Worm (Caenorhabditis elegans) whole organism, L4 larva: ENCODE results near the gene C31C9.6.

Experiments
- F10B5.3 ChIP-seq: sonication (generic microtip); optimal IDR thresholded peaks from 2 replicates; lab custom pipeline; 2016; ENCODE audit warnings: mild to moderate bottlenecking, missing genetic modification characterization, missing compliant biosample characterization
- T26A8.4 ChIP-seq: fragments of 200-800 bp; sonication (Bioruptor generic); IDR thresholded peaks from 2 replicates; pipeline ENCODE4 v1.3.6; 2022; ENCODE audit warnings: missing genetic modification characterization, missing compliant biosample characterization
- aha-1 ChIP-seq: fragments of 150-350 bp; peaks from one replicate; lab custom pipeline; 2014; ENCODE audit warnings: missing biosample characterization, missing genetic modification characterization
- aly-2 ChIP-seq: sonication (generic microtip); optimal IDR thresholded peaks from 2 replicates; lab custom pipeline; 2018; ENCODE audit warnings: missing biosample characterization, missing genetic modification characterization
- ceh-44 ChIP-seq: fragments of 200-800 bp; sonication (Bioruptor generic); IDR thresholded peaks from 2 replicates; pipeline ENCODE4 v1.3.6; 2022; ENCODE audit warnings: missing genetic modification reagents, missing genetic modification characterization, missing compliant biosample characterization
- ceh-62 ChIP-seq: sonication (generic microtip); optimal IDR thresholded peaks from 2 replicates; lab custom pipeline; 2017; ENCODE audit warnings: missing biosample characterization, missing genetic modification characterization
- ctbp-1 ChIP-seq: fragments of 200-800 bp; sonication (Bioruptor generic); IDR thresholded peaks from 2 replicates; pipeline ENCODE4 v1.3.6; 2022; ENCODE audit warnings: missing genetic modification reagents, missing genetic modification characterization, missing compliant biosample characterization
- daf-16 ChIP-seq, 3 experiments: sonication (generic microtip); optimal IDR thresholded peaks; 2 replicates each; lab custom pipeline; 2016 to 2017; ENCODE audit warnings: missing genetic modification characterization in 3 of 3, missing genetic modification reagents in 3 of 3, mild to moderate bottlenecking in 2 of 3, missing compliant biosample characterization in 2 of 3, missing biosample characterization in 1 of 3, moderate library complexity in 1 of 3
- dmd-6 ChIP-seq: fragments of 200-800 bp; sonication (Bioruptor generic); IDR thresholded peaks from 2 replicates; pipeline ENCODE4 v1.3.6; 2022; ENCODE audit warnings: missing genetic modification reagents, missing genetic modification characterization, missing compliant biosample characterization
- dmd-8 ChIP-seq: fragments of 200-800 bp; sonication (Bioruptor generic); IDR thresholded peaks from 2 replicates; pipeline ENCODE4 v1.3.6; 2022; ENCODE audit warnings: missing genetic modification characterization, missing compliant biosample characterization
- dmd-9 ChIP-seq: fragments of 200-800 bp; sonication (Bioruptor generic); IDR thresholded peaks from 2 replicates; pipeline ENCODE4 v1.3.6; 2022; ENCODE audit warnings: missing genetic modification reagents, missing genetic modification characterization, missing compliant biosample characterization
- dve-1 ChIP-seq: sonication (generic microtip); optimal IDR thresholded peaks from 2 replicates; lab custom pipeline; 2017; ENCODE audit warnings: antibody characterized with exemption, mild to moderate bottlenecking, missing genetic modification characterization, missing compliant biosample characterization; ENCODE audit not compliant: insufficient read depth
- hif-1 ChIP-seq, 2 experiments: sonication (generic microtip); optimal IDR thresholded peaks; 2 replicates each; lab custom pipeline; 2016 to 2017; ENCODE audit warnings: missing compliant biosample characterization in 2 of 2, missing genetic modification characterization in 2 of 2, missing genetic modification reagents in 2 of 2, missing genotype in 2 of 2, mild to moderate bottlenecking in 1 of 2
- hlh-11 ChIP-seq: fragments of 200-800 bp; sonication (Bioruptor generic); optimal IDR thresholded peaks from 2 replicates; lab custom pipeline; 2018; ENCODE audit warnings: mild to moderate bottlenecking, missing genetic modification characterization, missing compliant biosample characterization
- hlh-30 ChIP-seq: sonication (generic microtip); optimal IDR thresholded peaks from 2 replicates; lab custom pipeline; 2017; ENCODE audit warnings: antibody characterized with exemption, mild to moderate bottlenecking, missing genetic modification characterization, missing compliant biosample characterization; ENCODE audit not compliant: insufficient read depth
- jun-1 ChIP-seq: fragments of 150-350 bp; optimal IDR thresholded peaks from 2 replicates; lab custom pipeline; 2014; ENCODE audit warnings: missing biosample characterization, missing genetic modification reagents, missing genetic modification characterization
- lin-1 ChIP-seq: fragments of 200-800 bp; sonication (Bioruptor generic); IDR thresholded peaks from 2 replicates; pipeline ENCODE4 v1.3.6; 2022; ENCODE audit warnings: missing genetic modification reagents, missing genetic modification characterization, missing compliant biosample characterization
- lin-13 ChIP-seq: fragments of 150-350 bp; optimal IDR thresholded peaks from 2 replicates; lab custom pipeline; 2014; ENCODE audit warnings: missing biosample characterization, missing genetic modification reagents, missing genetic modification characterization
- lin-15B ChIP-seq: fragments of 150-350 bp; sonication (generic microtip); optimal IDR thresholded peaks from 3 replicates; lab custom pipeline; 2014; ENCODE audit warnings: missing biosample characterization, missing genetic modification characterization
- lin-39 ChIP-seq: fragments of 150-350 bp; optimal IDR thresholded peaks from 2 replicates; lab custom pipeline; 2014; ENCODE audit warnings: missing biosample characterization, missing genetic modification reagents, missing genetic modification characterization
- mdl-1 ChIP-seq, 2 experiments: fragments of 150-350 bp in 1 of 2; sonication (generic microtip) in 1 of 2; optimal IDR thresholded peaks; 2 replicates each; lab custom pipeline; 2014 to 2017; ENCODE audit warnings: missing biosample characterization in 2 of 2, missing genetic modification characterization in 2 of 2
- mes-2 ChIP-seq: sonication (generic microtip); optimal IDR thresholded peaks from 2 replicates; lab custom pipeline; 2016; ENCODE audit warnings: missing genotype, mild to moderate bottlenecking, missing genetic modification characterization, missing compliant biosample characterization; ENCODE audit not compliant: poor library complexity, severe bottlenecking
- mxl-2 ChIP-seq: fragments of 200-800 bp; sonication (Bioruptor generic); conservative IDR thresholded peaks from 2 replicates; pipeline ENCODE4 v1.3.6; 2022; ENCODE audit warnings: missing genetic modification reagents, missing genetic modification characterization, missing compliant biosample characterization
- mxl-3 ChIP-seq: fragments of 200-800 bp; sonication (Bioruptor generic); optimal IDR thresholded peaks from 2 replicates; lab custom pipeline; 2018; ENCODE audit warnings: mild to moderate bottlenecking, missing genetic modification characterization, missing compliant biosample characterization
- nhr-10 ChIP-seq: fragments of 150-350 bp; optimal IDR thresholded peaks from 2 replicates; lab custom pipeline; 2014; ENCODE audit warnings: missing biosample characterization, missing genetic modification characterization
- nhr-102 ChIP-seq: sonication (generic microtip); optimal IDR thresholded peaks from 2 replicates; lab custom pipeline; 2016; ENCODE audit warnings: mild to moderate bottlenecking, missing genetic modification characterization, moderate library complexity, missing compliant biosample characterization
- nhr-11 ChIP-seq: fragments of 150-350 bp; optimal IDR thresholded peaks from 2 replicates; lab custom pipeline; 2014; ENCODE audit warnings: missing biosample characterization, missing genetic modification characterization
- nhr-28 ChIP-seq: fragments of 150-350 bp; optimal IDR thresholded peaks from 2 replicates; lab custom pipeline; 2014; ENCODE audit warnings: missing biosample characterization, missing genetic modification characterization
- nhr-42 ChIP-seq: fragments of 200-800 bp; sonication (Bioruptor generic); IDR thresholded peaks from 2 replicates; pipeline ENCODE4 v1.3.6; 2022; ENCODE audit warnings: missing genetic modification characterization, missing compliant biosample characterization
- nhr-48 ChIP-seq: sonication (generic microtip); optimal IDR thresholded peaks from 2 replicates; lab custom pipeline; 2016; ENCODE audit warnings: mild to moderate bottlenecking, missing genetic modification characterization, missing compliant biosample characterization
- nhr-77 ChIP-seq: fragments of 150-350 bp; optimal IDR thresholded peaks from 2 replicates; lab custom pipeline; 2014; ENCODE audit warnings: missing biosample characterization, missing genetic modification characterization
- unc-39 ChIP-seq: sonication (generic microtip); optimal IDR thresholded peaks from 2 replicates; lab custom pipeline; 2017; ENCODE audit warnings: missing biosample characterization, missing genetic modification characterization
- unc-62 ChIP-seq, 3 experiments: fragments of 150-350 bp in 1 of 3; sonication (generic microtip); optimal IDR thresholded peaks in 2 of 3; peaks in 1 of 3; 1 replicate in 1 of 3; 2 replicates in 2 of 3; lab custom pipeline; 2014 to 2017; ENCODE audit warnings: missing biosample characterization in 3 of 3, missing genetic modification characterization in 3 of 3, missing genetic modification reagents in 3 of 3, missing genotype in 1 of 3
- ztf-11 ChIP-seq: fragments of 150-350 bp; optimal IDR thresholded peaks from 2 replicates; lab custom pipeline; 2014; ENCODE audit warnings: missing biosample characterization, missing genetic modification characterization

The C31C9.6 gene

DNA sequence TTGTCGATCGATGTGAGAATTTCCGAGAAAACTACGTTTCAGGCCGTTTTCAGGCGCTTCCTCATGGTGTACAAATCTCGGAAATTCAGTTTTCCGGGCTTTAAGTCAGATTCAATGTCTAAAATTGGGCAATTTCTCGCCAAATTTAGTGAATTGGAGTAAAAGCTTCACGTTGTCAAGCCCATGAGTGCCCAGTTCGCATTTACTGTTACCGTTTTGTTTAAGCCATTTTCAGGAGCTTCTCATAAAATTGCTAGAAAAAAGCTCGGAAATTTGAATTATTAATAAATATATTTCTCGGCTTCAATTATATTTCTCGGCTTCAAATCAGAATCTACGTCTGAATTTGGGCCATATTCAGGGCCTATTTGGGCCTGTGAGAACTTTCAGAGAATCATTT is 16.0 kb upstream of the C31C9.6 start:
- TF ChIP-seq lin-13 (no peak), aha-1 (tag; lab: Kevin White, UChicago) (peak; percentile 92)
- TF ChIP-seq, all 104 proteins: peak for 1

DNA sequence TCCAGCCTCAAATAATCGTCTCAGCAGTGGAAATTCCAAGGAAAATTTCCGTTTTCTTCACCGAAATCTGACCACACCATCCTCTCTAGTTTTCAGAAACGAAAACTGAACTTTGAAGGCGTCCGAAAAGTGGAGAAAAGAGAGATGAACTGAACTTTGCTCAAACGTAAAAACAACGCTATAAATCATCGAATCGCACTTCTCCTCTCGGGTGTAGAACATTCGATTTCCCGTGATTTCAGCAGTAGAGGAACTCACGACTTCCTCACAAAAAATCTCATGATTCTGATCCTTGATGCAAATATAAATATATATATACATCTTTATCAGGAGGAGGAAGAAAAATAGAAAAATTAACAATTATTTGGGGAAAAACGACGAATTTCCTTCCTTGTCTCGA is 13.3 kb upstream of the C31C9.6 start:
- TF ChIP-seq ctbp-1, result no peak
- TF ChIP-seq nhr-28 (tag; lab: Kevin White, UChicago), result peak; percentile 15
- TF ChIP-seq hlh-11 (tag; lab: Kevin White, UChicago), result no peak
- TF ChIP-seq hlh-30, result peak; percentile 50
- TF ChIP-seq nhr-10 (tag; lab: Kevin White, UChicago), result no peak
- no peak for TF ChIP-seq lin-15B (tag; lab: Kevin White, UChicago)
- no peak for TF ChIP-seq aly-2 (tag; lab: Kevin White, UChicago)
- TF ChIP-seq mdl-1 (tag; optimal IDR thresholded peaks at IDR 0.05; lab: Kevin White, UChicago), result peak in 1 of 2 experiments; percentile 11

DNA sequence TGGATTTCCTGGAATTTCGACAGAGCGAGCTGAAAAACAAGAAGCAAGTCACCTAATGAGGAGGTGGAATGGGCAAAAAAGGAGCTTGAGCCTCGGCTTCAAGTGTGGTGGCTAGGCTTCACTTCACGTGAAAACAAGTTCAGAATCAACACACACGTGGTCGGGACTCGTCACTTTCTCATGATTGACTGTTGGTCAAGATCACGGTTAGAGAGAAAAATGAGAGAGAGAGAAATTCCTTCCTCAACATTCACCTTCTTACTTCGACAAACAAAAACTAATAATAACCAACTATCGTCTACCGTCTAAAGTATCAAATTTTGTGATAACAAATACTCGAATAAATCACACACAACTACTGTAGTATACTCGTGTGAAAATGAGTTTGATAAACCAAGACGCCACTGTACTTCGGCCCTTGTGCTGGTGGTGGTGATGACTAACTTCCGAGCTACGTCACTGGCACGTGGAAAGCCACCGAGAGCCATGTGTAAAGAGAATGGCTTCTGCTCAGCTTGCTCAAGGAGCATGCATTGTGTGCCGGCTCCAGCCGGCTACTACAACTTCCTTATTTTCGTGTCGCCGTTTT is 11.8 kb upstream of the C31C9.6 start:
- no peak for TF ChIP-seq ztf-11 (tag; lab: Kevin White, UChicago)
- peak; percentile 27 for TF ChIP-seq mxl-3 (GFP tag; lab: Kevin White, UChicago)
- peak; percentile 15 for TF ChIP-seq aha-1 (tag; lab: Kevin White, UChicago)
- TF ChIP-seq dmd-6, result 0 out of 2 replicates have a peak, but pooled peaks have one; percentile 20
- TF ChIP-seq hlh-30, result peak; percentile 68
- no peak for TF ChIP-seq F10B5.3 (tag; lab: Kevin White, UChicago)
- 0 out of 2 replicates have a peak, but pooled peaks have one; percentile 16 for TF ChIP-seq T26A8.4 (GFP tag; lab: Robert Waterston, UW)
- peak; percentile 11 for TF ChIP-seq mes-2
- TF ChIP-seq dmd-9 (GFP tag; lab: Robert Waterston, UW), result no peak
- TF ChIP-seq ceh-44 (GFP tag; lab: Robert Waterston, UW), result no peak
- peak; percentile 45 for TF ChIP-seq nhr-102 (tag; lab: Kevin White, UChicago)
- peak in 1 of 2 experiments; percentile 32 for TF ChIP-seq unc-62 (GFP tag; optimal IDR thresholded peaks at IDR 0.05 in 1 of 2; lab: Kevin White, UChicago)
- no peak for TF ChIP-seq unc-62 (tag; optimal IDR thresholded peaks at IDR 0.05; lab: Kevin White, UChicago)
- peak in 1 of 2 experiments; percentile 66 for TF ChIP-seq mdl-1 (tag; optimal IDR thresholded peaks at IDR 0.05; lab: Kevin White, UChicago)
- TF ChIP-seq unc-39 (tag; lab: Kevin White, UChicago), result no peak
- peak; percentile 27 for TF ChIP-seq dve-1 (tag; lab: Kevin White, UChicago)
- peak; percentile 70 for TF ChIP-seq hlh-11 (tag; lab: Kevin White, UChicago)
- no peak for TF ChIP-seq ctbp-1
- TF ChIP-seq daf-16 (GFP tag; optimal IDR thresholded peaks at IDR 0.05; lab: Kevin White, UChicago), result no peak
- TF ChIP-seq daf-16 (tag; optimal IDR thresholded peaks at IDR 0.05; lab: Kevin White, UChicago), result peak; percentile 4
- no peak for TF ChIP-seq nhr-11 (tag; lab: Kevin White, UChicago)
- TF ChIP-seq ceh-62 (tag; lab: Kevin White, UChicago), result no peak
- no peak for TF ChIP-seq jun-1 (tag; lab: Kevin White, UChicago)
- no peak for TF ChIP-seq dmd-8 (GFP tag; lab: Robert Waterston, UW)
- 0 out of 2 replicates have a peak, but pooled peaks have one; percentile 24 for TF ChIP-seq lin-1
- no peak for TF ChIP-seq mxl-2 (GFP tag; lab: Robert Waterston, UW)
- peak; percentile 48 for TF ChIP-seq nhr-48 (tag; lab: Kevin White, UChicago)
- peak in 1 of 2 experiments; percentile 7 for TF ChIP-seq hif-1 (tag; optimal IDR thresholded peaks at IDR 0.05; lab: Kevin White, UChicago)
- no peak for TF ChIP-seq lin-39 (tag; lab: Kevin White, UChicago)
- TF ChIP-seq nhr-42 (GFP tag; lab: Robert Waterston, UW), result no peak
- TF ChIP-seq nhr-28 (tag; lab: Kevin White, UChicago), result peak; percentile 29
- peak; percentile 20 for TF ChIP-seq nhr-77 (tag; lab: Kevin White, UChicago)
- TF ChIP-seq lin-13, result no peak
